Worm (Caenorhabditis elegans) whole organism, L1 larva: Measurements from ENCODE around the gene C15H9.11.

Source experiments
- C04F5.9 ChIP-seq: sonication (generic microtip); optimal IDR thresholded peaks from 2 replicates; lab custom pipeline; 2016; ENCODE audit warnings: missing genetic modification characterization, missing compliant biosample characterization
- C16A3.4 ChIP-seq: fragments of 150-350 bp; optimal IDR thresholded peaks from 2 replicates; lab custom pipeline; 2014; ENCODE audit warnings: missing biosample characterization, missing genetic modification characterization
- C34B4.2 ChIP-seq: sonication (generic microtip); optimal IDR thresholded peaks from 2 replicates; lab custom pipeline; 2017; ENCODE audit warnings: mild to moderate bottlenecking, missing genetic modification characterization, missing compliant biosample characterization
- F16B12.6 ChIP-seq: fragments of 150-350 bp; optimal IDR thresholded peaks from 2 replicates; lab custom pipeline; 2014; ENCODE audit warnings: missing biosample characterization, missing genetic modification characterization
- Y116A8C.19 ChIP-seq: sonication (generic microtip); optimal IDR thresholded peaks from 2 replicates; lab custom pipeline; 2016; ENCODE audit warnings: missing compliant biosample characterization, missing genetic modification characterization, borderline replicate concordance
- aly-2 ChIP-seq: fragments of 150-350 bp; optimal IDR thresholded peaks from 2 replicates; lab custom pipeline; 2014; ENCODE audit warnings: missing biosample characterization, missing genetic modification characterization
- ama-1 ChIP-seq: fragments of 150-350 bp; optimal IDR thresholded peaks from 2 replicates; lab custom pipeline; 2014
- blmp-1 ChIP-seq: fragments of 150-350 bp; optimal IDR thresholded peaks from 2 replicates; lab custom pipeline; 2014; ENCODE audit warnings: missing biosample characterization, missing genetic modification characterization
- ceh-63 ChIP-seq: fragments of 200-800 bp; sonication (Bioruptor generic); optimal IDR thresholded peaks from 2 replicates; lab custom pipeline; 2018; ENCODE audit warnings: mild to moderate bottlenecking, missing genetic modification characterization, missing compliant biosample characterization
- ceh-88 ChIP-seq: fragments of 200-800 bp; sonication (Bioruptor generic); IDR thresholded peaks from 2 replicates; pipeline ENCODE4 v1.3.6; 2022; ENCODE audit warnings: missing genetic modification characterization, missing compliant biosample characterization
- ceh-90 ChIP-seq: sonication (generic microtip); optimal IDR thresholded peaks from 2 replicates; lab custom pipeline; 2016; ENCODE audit warnings: missing genetic modification characterization, missing compliant biosample characterization
- ces-1 ChIP-seq: fragments of 150-350 bp; optimal IDR thresholded peaks from 2 replicates; lab custom pipeline; 2014; ENCODE audit warnings: missing biosample characterization, missing genetic modification reagents, missing genetic modification characterization
- efl-1 ChIP-seq, 4 experiments: fragments of 150-350 bp; optimal IDR thresholded peaks in 3 of 4; peaks in 1 of 4; 1 replicate in 1 of 4; 2 replicates in 3 of 4; lab custom pipeline; 2014; ENCODE audit warnings: missing biosample characterization in 2 of 4, missing genetic modification characterization in 2 of 4, missing genetic modification reagents in 2 of 4
- egl-13 ChIP-seq: sonication (generic microtip); optimal IDR thresholded peaks from 2 replicates; lab custom pipeline; 2016; ENCODE audit warnings: missing genotype, missing genetic modification reagents, missing genetic modification characterization, missing compliant biosample characterization
- egl-27 ChIP-seq, 2 experiments: fragments of 150-350 bp in 1 of 2; sonication (generic microtip); optimal IDR thresholded peaks; 3 replicates each; lab custom pipeline; 2017 to 2018; ENCODE audit warnings: missing biosample characterization in 2 of 2, missing genetic modification characterization in 2 of 2, missing genetic modification reagents in 2 of 2
- elt-3 ChIP-seq, 6 experiments: fragments of 150-350 bp in 1 of 6; sonication (generic microtip); optimal IDR thresholded peaks; 2 replicates each; lab custom pipeline; 2017 to 2018; ENCODE audit warnings: missing biosample characterization in 6 of 6, missing genetic modification characterization in 6 of 6, inconsistent platforms in 1 of 6
- ets-5 ChIP-seq: fragments of 200-800 bp; sonication (Bioruptor generic); IDR thresholded peaks from 2 replicates; pipeline ENCODE4 v1.3.6; 2022; ENCODE audit warnings: missing genetic modification characterization, missing compliant biosample characterization
- fkh-4 ChIP-seq: sonication (generic microtip); optimal IDR thresholded peaks from 2 replicates; lab custom pipeline; 2016; ENCODE audit warnings: missing compliant biosample characterization, missing genetic modification characterization, borderline replicate concordance
- fkh-8 ChIP-seq: sonication (generic microtip); optimal IDR thresholded peaks from 2 replicates; lab custom pipeline; 2016; ENCODE audit warnings: mild to moderate bottlenecking, missing genetic modification characterization, missing compliant biosample characterization
- fos-1 ChIP-seq: fragments of 150-350 bp; optimal IDR thresholded peaks from 2 replicates; lab custom pipeline; 2014; ENCODE audit warnings: missing biosample characterization, missing genetic modification characterization
- grh-1 ChIP-seq: fragments of 200-800 bp; sonication (Bioruptor generic); IDR thresholded peaks from 2 replicates; pipeline ENCODE4 v1.3.6; 2022; ENCODE audit warnings: missing genetic modification reagents, missing genetic modification characterization, missing compliant biosample characterization
- hlh-17 ChIP-seq: fragments of 200-800 bp; sonication (Bioruptor generic); optimal IDR thresholded peaks from 2 replicates; lab custom pipeline; 2018; ENCODE audit warnings: missing genetic modification characterization, mild to moderate bottlenecking, missing compliant biosample characterization, moderate library complexity, borderline replicate concordance
- isw-1 ChIP-seq: fragments of 200-800 bp; sonication (Bioruptor generic); IDR thresholded peaks from 2 replicates; pipeline ENCODE4 v1.3.6; 2022; ENCODE audit warnings: missing genetic modification characterization, missing compliant biosample characterization
- jun-1 ChIP-seq: fragments of 150-350 bp; optimal IDR thresholded peaks from 2 replicates; lab custom pipeline; 2014; ENCODE audit warnings: missing biosample characterization, missing genetic modification reagents, missing genetic modification characterization
- lin-35 ChIP-seq, 2 experiments: fragments of 150-350 bp; optimal IDR thresholded peaks; 2 replicates each; lab custom pipeline; 2014; ENCODE audit warnings: missing biosample characterization in 2 of 2, missing genetic modification characterization in 2 of 2, missing genetic modification reagents in 2 of 2
- lir-3 ChIP-seq: sonication (generic microtip); optimal IDR thresholded peaks from 2 replicates; lab custom pipeline; 2016; ENCODE audit warnings: mild to moderate bottlenecking, missing genetic modification characterization, moderate library complexity, missing compliant biosample characterization; ENCODE audit not compliant: poor library complexity
- mdl-1 ChIP-seq, 2 experiments: fragments of 150-350 bp; optimal IDR thresholded peaks; 2 replicates each; lab custom pipeline; 2014 to 2017; ENCODE audit warnings: missing biosample characterization in 2 of 2, missing genetic modification characterization in 2 of 2, inconsistent platforms in 1 of 2
- mep-1 ChIP-seq: fragments of 150-350 bp; optimal IDR thresholded peaks from 2 replicates; lab custom pipeline; 2014; ENCODE audit warnings: missing biosample characterization, missing genetic modification characterization
- nhr-12 ChIP-seq: sonication (generic microtip); optimal IDR thresholded peaks from 2 replicates; lab custom pipeline; 2017; ENCODE audit warnings: missing biosample characterization, missing genetic modification characterization
- nhr-19 ChIP-seq: fragments of 200-800 bp; sonication (Bioruptor generic); conservative IDR thresholded peaks from 2 replicates; pipeline ENCODE4 v1.3.6; 2022; ENCODE audit warnings: missing genetic modification characterization, missing compliant biosample characterization
- nhr-20 ChIP-seq: sonication (generic microtip); optimal IDR thresholded peaks from 2 replicates; lab custom pipeline; 2016; ENCODE audit warnings: mild to moderate bottlenecking, missing genetic modification characterization, missing compliant biosample characterization
- nhr-237 ChIP-seq: fragments of 150-350 bp; optimal IDR thresholded peaks from 2 replicates; lab custom pipeline; 2014; ENCODE audit warnings: missing biosample characterization, missing genetic modification characterization
- nhr-28 ChIP-seq: fragments of 150-350 bp; optimal IDR thresholded peaks from 2 replicates; lab custom pipeline; 2014; ENCODE audit warnings: missing biosample characterization, missing genetic modification characterization
- nhr-77 ChIP-seq: fragments of 150-350 bp; optimal IDR thresholded peaks from 2 replicates; lab custom pipeline; 2014; ENCODE audit warnings: missing biosample characterization, missing genetic modification characterization
- nhr-84 ChIP-seq: sonication (generic microtip); optimal IDR thresholded peaks from 2 replicates; lab custom pipeline; 2017; ENCODE audit warnings: missing biosample characterization, missing genetic modification characterization
- pag-3 ChIP-seq: sonication (generic microtip); optimal IDR thresholded peaks from 2 replicates; lab custom pipeline; 2017; ENCODE audit warnings: missing genetic modification characterization, mild to moderate bottlenecking, missing compliant biosample characterization, antibody characterized with exemption, borderline replicate concordance; ENCODE audit not compliant: insufficient read depth
- pax-3 ChIP-seq: fragments of 200-800 bp; sonication (Bioruptor generic); optimal IDR thresholded peaks from 2 replicates; lab custom pipeline; 2018; ENCODE audit warnings: mild to moderate bottlenecking, missing genetic modification characterization, moderate library complexity, missing compliant biosample characterization
- pqm-1 ChIP-seq: sonication (generic microtip); optimal IDR thresholded peaks from 3 replicates; lab custom pipeline; 2017; ENCODE audit warnings: missing biosample characterization, missing genetic modification characterization
- rnt-1 ChIP-seq: sonication (generic microtip); optimal IDR thresholded peaks from 2 replicates; lab custom pipeline; 2016; ENCODE audit warnings: mild to moderate bottlenecking, missing genetic modification characterization, moderate library complexity, missing compliant biosample characterization
- skn-1 ChIP-seq: fragments of 150-350 bp; optimal IDR thresholded peaks from 2 replicates; lab custom pipeline; 2014; ENCODE audit warnings: missing biosample characterization, missing genetic modification characterization
- snpc-4 ChIP-seq: fragments of 150-350 bp; optimal IDR thresholded peaks from 2 replicates; lab custom pipeline; 2014; ENCODE audit warnings: missing biosample characterization, missing genetic modification characterization
- snu-23 ChIP-seq: sonication (generic microtip); optimal IDR thresholded peaks from 2 replicates; lab custom pipeline; 2016; ENCODE audit warnings: missing genetic modification characterization, missing compliant biosample characterization
- sox-4 ChIP-seq: sonication (generic microtip); optimal IDR thresholded peaks from 2 replicates; lab custom pipeline; 2016; ENCODE audit warnings: missing genetic modification characterization, missing compliant biosample characterization
- sptf-1 ChIP-seq: fragments of 150-350 bp; optimal IDR thresholded peaks from 2 replicates; lab custom pipeline; 2014; ENCODE audit warnings: missing biosample characterization, missing genetic modification characterization
- swsn-7 ChIP-seq: sonication (generic microtip); optimal IDR thresholded peaks from 2 replicates; lab custom pipeline; 2016; ENCODE audit warnings: missing genetic modification characterization, missing compliant biosample characterization
- tbx-2 ChIP-seq: sonication (generic microtip); optimal IDR thresholded peaks from 2 replicates; lab custom pipeline; 2016; ENCODE audit warnings: missing genetic modification characterization, missing compliant biosample characterization
- tlp-1 ChIP-seq: fragments of 150-350 bp; optimal IDR thresholded peaks from 2 replicates; lab custom pipeline; 2014; ENCODE audit warnings: missing biosample characterization, missing genetic modification characterization
- unc-130 ChIP-seq: fragments of 150-350 bp; optimal IDR thresholded peaks from 2 replicates; lab custom pipeline; 2017; ENCODE audit warnings: missing biosample characterization, missing genetic modification characterization, inconsistent platforms
- unc-62 ChIP-seq: fragments of 150-350 bp; optimal IDR thresholded peaks from 2 replicates; lab custom pipeline; 2014; ENCODE audit warnings: missing biosample characterization, missing genetic modification reagents, missing genetic modification characterization
- unc-98 ChIP-seq: fragments of 200-800 bp; sonication (Bioruptor generic); IDR thresholded peaks from 2 replicates; pipeline ENCODE4 v1.3.6; 2022; ENCODE audit warnings: missing genetic modification characterization, missing compliant biosample characterization
- zip-4 ChIP-seq: fragments of 200-800 bp; sonication (Bioruptor generic); optimal IDR thresholded peaks from 2 replicates; lab custom pipeline; 2018; ENCODE audit warnings: mild to moderate bottlenecking, missing genetic modification characterization, moderate library complexity, missing compliant biosample characterization

Gene C15H9.11

ce11 chrX:6097551-6097950, 5.6 kb downstream of the C15H9.11 start, which contains the start of gene C15H9.4 (continued):
- TF ChIP-seq mep-1 (tag; lab: Kevin White, UChicago) (peak; percentile 21), C04F5.9 (tag; lab: Kevin White, UChicago) (no peak), nhr-20 (tag; lab: Kevin White, UChicago) (peak; percentile 62), efl-1 (optimal IDR thresholded peaks at IDR 0.05; lab: Kevin White, UChicago) (peak; percentile 23 to 28), efl-1 (GFP tag; optimal IDR thresholded peaks at IDR 0.05 in 1 of 2; lab: Kevin White, UChicago) (peak in 1 of 2 experiments; percentile 60), pag-3 (tag; lab: Kevin White, UChicago) (no peak), unc-98 (GFP tag; lab: Robert Waterston, UW) (no peak), lin-35 (GFP tag; optimal IDR thresholded peaks at IDR 0.05; lab: Kevin White, UChicago) (peak; percentile 18 to 24), lir-3 (tag; lab: Kevin White, UChicago) (no peak), snpc-4 (no peak), unc-62 (GFP tag; lab: Kevin White, UChicago) (no peak), Y116A8C.19 (tag; lab: Kevin White, UChicago) (no peak), snu-23 (GFP tag; lab: Kevin White, UChicago) (peak; percentile 67), isw-1 (GFP tag; lab: Robert Waterston, UW) (peak; percentile 29; the same call in 1 of the 2 replicates), fkh-4 (tag; lab: Kevin White, UChicago) (no peak), sptf-1 (tag; lab: Kevin White, UChicago) (no peak), egl-27 (tag; optimal IDR thresholded peaks at IDR 0.05; lab: Kevin White, UChicago) (no peak), tbx-2 (tag; lab: Kevin White, UChicago) (peak; percentile 54), nhr-19 (GFP tag; lab: Robert Waterston, UW) (peak; percentile 41; the same call in 1 of the 2 replicates), unc-130 (tag; lab: Kevin White, UChicago) (peak; percentile 44), ceh-90 (tag; lab: Kevin White, UChicago) (no peak), ama-1 (lab: Kevin White, UChicago) (no peak), hlh-17 (GFP tag; lab: Kevin White, UChicago) (no peak), grh-1 (GFP tag; lab: Robert Waterston, UW) (no peak), nhr-28 (tag; lab: Kevin White, UChicago) (no peak), pax-3 (tag; lab: Kevin White, UChicago) (no peak), nhr-77 (tag; lab: Kevin White, UChicago) (no peak), ceh-63 (GFP tag; lab: Kevin White, UChicago) (no peak), blmp-1 (tag; lab: Kevin White, UChicago) (no peak), aly-2 (tag; lab: Kevin White, UChicago) (no peak), fkh-8 (peak; percentile 44), pqm-1 (tag; lab: Kevin White, UChicago) (no peak), fos-1 (tag; lab: Kevin White, UChicago) (no peak), ceh-88 (GFP tag; lab: Robert Waterston, UW) (no peak), elt-3 (tag; optimal IDR thresholded peaks at IDR 0.05; lab: Kevin White, UChicago) (no peak), nhr-12 (tag; lab: Kevin White, UChicago) (no peak), jun-1 (tag; lab: Kevin White, UChicago) (no peak), skn-1 (tag; lab: Kevin White, UChicago) (peak; percentile 21), zip-4 (GFP tag; lab: Kevin White, UChicago) (no peak), F16B12.6 (tag; lab: Kevin White, UChicago) (peak; percentile 92), tlp-1 (tag; lab: Kevin White, UChicago) (no peak), ces-1 (GFP tag; lab: Kevin White, UChicago) (no peak), ets-5 (GFP tag; lab: Robert Waterston, UW) (no peak), sox-4 (peak; percentile 30), nhr-237 (tag; lab: Kevin White, UChicago) (no peak), rnt-1 (peak; percentile 75), mdl-1 (tag; optimal IDR thresholded peaks at IDR 0.05; lab: Kevin White, UChicago) (peak in 1 of 2 experiments; percentile 39), C16A3.4 (tag; lab: Kevin White, UChicago) (no peak), nhr-84 (tag; lab: Kevin White, UChicago) (no peak), swsn-7 (tag; lab: Kevin White, UChicago) (peak; percentile 62), C34B4.2 (tag; lab: Kevin White, UChicago) (no peak), egl-13 (peak; percentile 58)
- TF ChIP-seq, all 84 proteins: peak for 30
